Worm (Caenorhabditis elegans) whole organism, L4 larva: ENCODE data around the gene cdc-25.3.

Experiments used
- D1046.2 ChIP-seq: fragments of 200-800 bp; sonication (Bioruptor generic); IDR thresholded peaks from 2 replicates; pipeline ENCODE4 v1.3.6; 2022; ENCODE audit warnings: missing genetic modification characterization, missing compliant biosample characterization
- F10B5.3 ChIP-seq: sonication (generic microtip); optimal IDR thresholded peaks from 2 replicates; lab custom pipeline; 2016; ENCODE audit warnings: mild to moderate bottlenecking, missing genetic modification characterization, missing compliant biosample characterization
- F26F4.8 ChIP-seq: fragments of 200-800 bp; sonication (Bioruptor generic); conservative IDR thresholded peaks from 2 replicates; pipeline ENCODE4 v1.3.6; 2022; ENCODE audit warnings: missing genetic modification characterization, missing compliant biosample characterization
- F37D6.2 ChIP-seq: sonication (generic microtip); optimal IDR thresholded peaks from 2 replicates; lab custom pipeline; 2016; ENCODE audit warnings: mild to moderate bottlenecking, missing genetic modification characterization, missing compliant biosample characterization
- F44E2.7 ChIP-seq: fragments of 200-800 bp; sonication (Bioruptor generic); IDR thresholded peaks from 2 replicates; pipeline ENCODE4 v2.1.2; 2022; ENCODE audit warnings: missing genetic modification characterization, missing compliant biosample characterization
- F49E8.2 ChIP-seq: sonication (generic microtip); optimal IDR thresholded peaks from 2 replicates; lab custom pipeline; 2016; ENCODE audit warnings: missing compliant biosample characterization, mild to moderate bottlenecking, missing genetic modification characterization, borderline replicate concordance
- Y48G9A.11 ChIP-seq: fragments of 200-800 bp; sonication (Bioruptor generic); IDR thresholded peaks from 2 replicates; pipeline ENCODE4 v1.3.6; 2022; ENCODE audit warnings: missing genetic modification reagents, missing genetic modification characterization, missing compliant biosample characterization
- Y5F2A.4 ChIP-seq: fragments of 200-800 bp; sonication (Bioruptor generic); optimal IDR thresholded peaks from 2 replicates; lab custom pipeline; 2018; ENCODE audit warnings: mild to moderate bottlenecking, missing genetic modification characterization, missing compliant biosample characterization
- Y75B8A.6 ChIP-seq: fragments of 200-800 bp; sonication (Bioruptor generic); IDR thresholded peaks from 2 replicates; pipeline ENCODE4 v1.3.6; 2022; ENCODE audit warnings: missing genetic modification reagents, missing genetic modification characterization, missing compliant biosample characterization
- ZK546.5 ChIP-seq, 2 experiments: sonication (generic microtip); optimal IDR thresholded peaks; 2 replicates each; lab custom pipeline; 2017; ENCODE audit warnings: missing biosample characterization in 2 of 2, missing genetic modification characterization in 2 of 2
- ceh-20 ChIP-seq: fragments of 200-800 bp; sonication (Bioruptor generic); IDR thresholded peaks from 2 replicates; pipeline ENCODE4 v1.3.6; 2022; ENCODE audit warnings: missing genetic modification reagents, missing genetic modification characterization, missing compliant biosample characterization
- ceh-28 ChIP-seq: fragments of 150-350 bp; optimal IDR thresholded peaks from 2 replicates; lab custom pipeline; 2014; ENCODE audit warnings: missing biosample characterization, missing genetic modification reagents, missing genetic modification characterization
- ceh-32 ChIP-seq: sonication (generic microtip); optimal IDR thresholded peaks from 2 replicates; lab custom pipeline; 2016; ENCODE audit warnings: mild to moderate bottlenecking, missing genetic modification characterization, missing compliant biosample characterization; ENCODE audit not compliant: poor library complexity
- ceh-82 ChIP-seq: sonication (generic microtip); optimal IDR thresholded peaks from 2 replicates; lab custom pipeline; 2017; ENCODE audit warnings: missing biosample characterization, missing genetic modification characterization
- cey-2 ChIP-seq: sonication (generic microtip); optimal IDR thresholded peaks from 3 replicates; lab custom pipeline; 2017; ENCODE audit warnings: missing genetic modification characterization, mild to moderate bottlenecking, missing compliant biosample characterization, antibody characterized with exemption, borderline replicate concordance; ENCODE audit not compliant: insufficient read depth
- ctbp-1 ChIP-seq: fragments of 200-800 bp; sonication (Bioruptor generic); IDR thresholded peaks from 2 replicates; pipeline ENCODE4 v1.3.6; 2022; ENCODE audit warnings: missing genetic modification reagents, missing genetic modification characterization, missing compliant biosample characterization
- daf-16 ChIP-seq, 3 experiments: sonication (generic microtip); optimal IDR thresholded peaks; 2 replicates each; lab custom pipeline; 2016 to 2017; ENCODE audit warnings: missing genetic modification characterization in 3 of 3, missing genetic modification reagents in 3 of 3, mild to moderate bottlenecking in 2 of 3, missing compliant biosample characterization in 2 of 3, missing biosample characterization in 1 of 3, moderate library complexity in 1 of 3
- daf-19 ChIP-seq: fragments of 200-800 bp; sonication (Bioruptor generic); conservative IDR thresholded peaks from 2 replicates; pipeline ENCODE4 v1.3.6; 2022; ENCODE audit warnings: missing genetic modification characterization, missing compliant biosample characterization
- daf-8 ChIP-seq: fragments of 200-800 bp; sonication (Bioruptor generic); IDR thresholded peaks from 2 replicates; pipeline ENCODE4 v1.3.6; 2022; ENCODE audit warnings: missing genetic modification characterization, missing compliant biosample characterization
- duxl-1 ChIP-seq: sonication (generic microtip); optimal IDR thresholded peaks from 2 replicates; lab custom pipeline; 2016; ENCODE audit warnings: mild to moderate bottlenecking, missing genetic modification characterization, moderate library complexity, missing compliant biosample characterization; ENCODE audit not compliant: poor library complexity
- gei-8 ChIP-seq: fragments of 200-800 bp; sonication (Bioruptor generic); optimal IDR thresholded peaks from 2 replicates; lab custom pipeline; 2018; ENCODE audit warnings: mild to moderate bottlenecking, missing genetic modification characterization, missing compliant biosample characterization
- hlh-11 ChIP-seq: fragments of 200-800 bp; sonication (Bioruptor generic); optimal IDR thresholded peaks from 2 replicates; lab custom pipeline; 2018; ENCODE audit warnings: mild to moderate bottlenecking, missing genetic modification characterization, missing compliant biosample characterization
- jun-1 ChIP-seq: fragments of 150-350 bp; optimal IDR thresholded peaks from 2 replicates; lab custom pipeline; 2014; ENCODE audit warnings: missing biosample characterization, missing genetic modification reagents, missing genetic modification characterization
- lim-7 ChIP-seq: fragments of 200-800 bp; sonication (Bioruptor generic); IDR thresholded peaks from 2 replicates; pipeline ENCODE4 v1.3.6; 2022; ENCODE audit warnings: missing genetic modification characterization, missing compliant biosample characterization
- lin-1 ChIP-seq: fragments of 200-800 bp; sonication (Bioruptor generic); IDR thresholded peaks from 2 replicates; pipeline ENCODE4 v1.3.6; 2022; ENCODE audit warnings: missing genetic modification reagents, missing genetic modification characterization, missing compliant biosample characterization
- lin-13 ChIP-seq: fragments of 150-350 bp; optimal IDR thresholded peaks from 2 replicates; lab custom pipeline; 2014; ENCODE audit warnings: missing biosample characterization, missing genetic modification reagents, missing genetic modification characterization
- madf-5 ChIP-seq, 2 experiments: fragments of 200-800 bp; sonication (Bioruptor generic); IDR thresholded peaks; 2 replicates each; pipeline ENCODE4 v1.3.6; 2022; ENCODE audit warnings: missing compliant biosample characterization in 2 of 2, missing genetic modification characterization in 2 of 2
- madf-9 ChIP-seq: fragments of 200-800 bp; sonication (Bioruptor generic); conservative IDR thresholded peaks from 2 replicates; pipeline ENCODE4 v1.3.6; 2022; ENCODE audit warnings: missing genetic modification reagents, missing genetic modification characterization, missing compliant biosample characterization
- mdt-29 ChIP-seq: fragments of 200-800 bp; sonication (Bioruptor generic); IDR thresholded peaks from 2 replicates; pipeline ENCODE4 v1.3.6; 2022; ENCODE audit warnings: missing genetic modification reagents, missing genetic modification characterization, missing compliant biosample characterization
- mep-1 ChIP-seq: fragments of 150-350 bp; sonication (generic microtip); optimal IDR thresholded peaks from 3 replicates; lab custom pipeline; 2014; ENCODE audit warnings: missing biosample characterization, missing genetic modification characterization
- mes-2 ChIP-seq: sonication (generic microtip); optimal IDR thresholded peaks from 2 replicates; lab custom pipeline; 2016; ENCODE audit warnings: missing genotype, mild to moderate bottlenecking, missing genetic modification characterization, missing compliant biosample characterization; ENCODE audit not compliant: poor library complexity, severe bottlenecking
- mxl-2 ChIP-seq: fragments of 200-800 bp; sonication (Bioruptor generic); conservative IDR thresholded peaks from 2 replicates; pipeline ENCODE4 v1.3.6; 2022; ENCODE audit warnings: missing genetic modification reagents, missing genetic modification characterization, missing compliant biosample characterization
- mxl-3 ChIP-seq: fragments of 200-800 bp; sonication (Bioruptor generic); optimal IDR thresholded peaks from 2 replicates; lab custom pipeline; 2018; ENCODE audit warnings: mild to moderate bottlenecking, missing genetic modification characterization, missing compliant biosample characterization
- nhr-102 ChIP-seq: sonication (generic microtip); optimal IDR thresholded peaks from 2 replicates; lab custom pipeline; 2016; ENCODE audit warnings: mild to moderate bottlenecking, missing genetic modification characterization, moderate library complexity, missing compliant biosample characterization
- nhr-11 ChIP-seq: fragments of 150-350 bp; optimal IDR thresholded peaks from 2 replicates; lab custom pipeline; 2014; ENCODE audit warnings: missing biosample characterization, missing genetic modification characterization
- nhr-237 ChIP-seq: sonication (generic microtip); optimal IDR thresholded peaks from 2 replicates; lab custom pipeline; 2017; ENCODE audit warnings: missing biosample characterization, missing genetic modification characterization
- nhr-28 ChIP-seq: fragments of 150-350 bp; optimal IDR thresholded peaks from 2 replicates; lab custom pipeline; 2014; ENCODE audit warnings: missing biosample characterization, missing genetic modification characterization
- nhr-48 ChIP-seq: sonication (generic microtip); optimal IDR thresholded peaks from 2 replicates; lab custom pipeline; 2016; ENCODE audit warnings: mild to moderate bottlenecking, missing genetic modification characterization, missing compliant biosample characterization
- nhr-6 ChIP-seq: fragments of 150-350 bp; optimal IDR thresholded peaks from 2 replicates; lab custom pipeline; 2014; ENCODE audit warnings: missing biosample characterization, missing genetic modification characterization
- nhr-77 ChIP-seq: fragments of 150-350 bp; optimal IDR thresholded peaks from 2 replicates; lab custom pipeline; 2014; ENCODE audit warnings: missing biosample characterization, missing genetic modification characterization
- php-3 ChIP-seq: fragments of 200-800 bp; sonication (Bioruptor generic); IDR thresholded peaks from 2 replicates; pipeline ENCODE4 v1.3.6; 2022; ENCODE audit warnings: missing genetic modification reagents, missing genetic modification characterization, missing compliant biosample characterization
- pqm-1 ChIP-seq: sonication (generic microtip); optimal IDR thresholded peaks from 2 replicates; lab custom pipeline; 2017; ENCODE audit warnings: missing biosample characterization, missing genetic modification characterization
- rbr-2 ChIP-seq: sonication (generic microtip); optimal IDR thresholded peaks from 2 replicates; lab custom pipeline; 2016; ENCODE audit warnings: missing genotype, missing genetic modification characterization, missing compliant biosample characterization
- set-16 ChIP-seq: fragments of 200-800 bp; sonication (Bioruptor generic); IDR thresholded peaks from 2 replicates; pipeline ENCODE4 v1.3.6; 2022; ENCODE audit warnings: missing genetic modification reagents, missing genetic modification characterization, missing compliant biosample characterization
- skn-1 ChIP-seq: fragments of 150-350 bp; optimal IDR thresholded peaks from 2 replicates; lab custom pipeline; 2014; ENCODE audit warnings: missing biosample characterization, missing genetic modification characterization
- snpc-1.2 ChIP-seq: fragments of 200-800 bp; sonication (Bioruptor generic); IDR thresholded peaks from 2 replicates; pipeline ENCODE4 v1.3.6; 2022; ENCODE audit warnings: missing genetic modification reagents, missing genetic modification characterization, missing compliant biosample characterization
- spr-3 ChIP-seq: fragments of 200-800 bp; sonication (Bioruptor generic); optimal IDR thresholded peaks from 2 replicates; lab custom pipeline; 2018; ENCODE audit warnings: mild to moderate bottlenecking, missing genetic modification characterization, missing compliant biosample characterization
- tag-97 ChIP-seq: fragments of 200-800 bp; sonication (Bioruptor generic); IDR thresholded peaks from 2 replicates; pipeline ENCODE4 v1.3.6; 2022; ENCODE audit warnings: missing genetic modification characterization, missing compliant biosample characterization
- zag-1 ChIP-seq: fragments of 150-350 bp; optimal IDR thresholded peaks from 2 replicates; lab custom pipeline; 2014; ENCODE audit warnings: missing biosample characterization, missing genetic modification characterization
- ztf-11 ChIP-seq: fragments of 150-350 bp; optimal IDR thresholded peaks from 2 replicates; lab custom pipeline; 2014; ENCODE audit warnings: missing biosample characterization, missing genetic modification characterization

cdc-25.3 gene

DNA sequence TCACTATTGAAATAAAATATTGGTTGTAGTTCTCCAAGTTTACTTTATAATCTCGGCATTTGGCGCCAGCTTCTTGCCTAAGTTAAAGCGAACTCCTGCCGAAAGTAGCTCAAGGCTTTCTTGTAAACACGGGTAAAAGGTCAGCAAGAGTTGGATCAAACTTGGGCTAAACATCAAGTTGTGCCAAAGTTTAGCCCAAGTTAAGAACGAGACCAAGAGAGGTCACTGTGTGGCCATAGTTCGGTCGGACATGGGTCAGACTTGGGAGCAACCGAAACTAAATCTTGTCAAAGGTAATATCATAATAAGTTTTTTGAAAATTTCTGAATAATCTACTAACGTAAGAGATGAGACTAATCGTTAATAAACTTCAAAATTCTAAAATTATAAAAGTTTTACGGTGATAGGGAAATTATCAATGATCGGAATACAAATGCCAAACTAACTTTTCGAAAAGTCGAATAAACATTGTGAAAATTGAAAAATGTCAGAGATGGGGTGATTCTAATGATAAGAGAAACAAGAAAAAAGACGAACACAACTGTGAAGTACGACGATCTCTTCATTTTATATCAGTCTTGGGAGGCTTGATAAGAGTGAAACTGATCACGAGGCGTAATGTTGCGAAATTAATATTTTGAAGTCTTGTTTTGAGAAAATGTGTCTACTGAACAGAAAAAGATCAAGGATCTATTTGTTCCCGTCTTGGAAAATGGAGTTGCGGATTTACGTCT is 49.6 kb downstream of the cdc-25.3 start (continued):
- no peak for TF ChIP-seq mxl-2 (GFP tag; lab: Robert Waterston, UW)
- TF ChIP-seq nhr-28, result peak; percentile 95
- no peak for TF ChIP-seq daf-8
- no peak for TF ChIP-seq spr-3 (GFP tag; lab: Kevin White, UChicago)
- TF ChIP-seq daf-19 (GFP tag; lab: Robert Waterston, UW), result no peak
- TF ChIP-seq nhr-6, result no peak
- TF ChIP-seq F37D6.2 (tag; lab: Kevin White, UChicago), result no peak
- no peak for TF ChIP-seq skn-1 (tag; lab: Kevin White, UChicago)
- no peak for TF ChIP-seq set-16 (GFP tag; lab: Robert Waterston, UW)
- TF ChIP-seq php-3, result no peak
- TF ChIP-seq Y75B8A.6, result no peak
- TF ChIP-seq nhr-237, result no peak
- no peak for TF ChIP-seq F49E8.2 (tag; lab: Kevin White, UChicago)
- TF ChIP-seq ceh-20 (GFP tag; lab: Robert Waterston, UW), result no peak
- no peak for TF ChIP-seq snpc-1.2
- peak; percentile 89 for TF ChIP-seq pqm-1 (tag; lab: Kevin White, UChicago)
- no peak for TF ChIP-seq ZK546.5 (tag; optimal IDR thresholded peaks at IDR 0.05; lab: Kevin White, UChicago)
- TF ChIP-seq cey-2 (tag; lab: Kevin White, UChicago), result peak; percentile 27
- no peak for TF ChIP-seq F26F4.8 (GFP tag; lab: Robert Waterston, UW)
- no peak for TF ChIP-seq duxl-1 (tag; lab: Kevin White, UChicago)
- TF ChIP-seq Y48G9A.11, result no peak
- peak; percentile 24 for TF ChIP-seq nhr-11 (tag; lab: Kevin White, UChicago)
- TF ChIP-seq ztf-11 (tag; lab: Kevin White, UChicago), result no peak
- TF ChIP-seq rbr-2 (tag; lab: Kevin White, UChicago), result no peak
- TF ChIP-seq hlh-11 (tag; lab: Kevin White, UChicago), result peak; percentile 88
- no peak for TF ChIP-seq mdt-29 (GFP tag; lab: Robert Waterston, UW)
- no peak for TF ChIP-seq ceh-28 (tag; lab: Kevin White, UChicago)
- TF ChIP-seq tag-97 (GFP tag; lab: Robert Waterston, UW), result no peak
- no peak for TF ChIP-seq gei-8
- no peak for TF ChIP-seq F10B5.3
- peak; percentile 61 for TF ChIP-seq mep-1 (tag; lab: Kevin White, UChicago)
- no peak; the same call in 1 of the 2 replicates for TF ChIP-seq madf-9 (GFP tag; lab: Robert Waterston, UW)
- TF ChIP-seq Y5F2A.4 (GFP tag; lab: Kevin White, UChicago), result no peak
- no peak for TF ChIP-seq lin-1 (GFP tag; lab: Robert Waterston, UW)
- TF ChIP-seq jun-1, result no peak
- no peak for TF ChIP-seq F44E2.7
- peak; percentile 41 for TF ChIP-seq mxl-3
- TF ChIP-seq nhr-77, result peak; percentile 84
- no peak for TF ChIP-seq madf-5 (GFP tag; IDR thresholded peaks at IDR 0.05; lab: Robert Waterston, UW)
- no peak for TF ChIP-seq ceh-82
- TF ChIP-seq mes-2 (tag; lab: Kevin White, UChicago), result peak; percentile 25
- TF ChIP-seq lim-7 (GFP tag; lab: Robert Waterston, UW), result no peak
- TF ChIP-seq D1046.2, result no peak
- no peak for TF ChIP-seq daf-16 (GFP tag; optimal IDR thresholded peaks at IDR 0.05; lab: Kevin White, UChicago)
- peak; percentile 96 for TF ChIP-seq daf-16 (tag; optimal IDR thresholded peaks at IDR 0.05; lab: Kevin White, UChicago)
- no peak for TF ChIP-seq ctbp-1
- no peak for TF ChIP-seq zag-1 (tag; lab: Kevin White, UChicago)
- no peak for TF ChIP-seq nhr-48
- TF ChIP-seq lin-13 (GFP tag; lab: Kevin White, UChicago), result peak; percentile 33
- TF ChIP-seq ceh-32 (tag; lab: Kevin White, UChicago), result no peak
- TF ChIP-seq nhr-102, result no peak
